Worm (Caenorhabditis elegans) whole organism, midembryonic: ENCODE results near the gene F39G3.4.

Experiments used
- T22C8.4 ChIP-seq: fragments of 200-800 bp; sonication (Bioruptor generic); IDR thresholded peaks from 2 replicates; pipeline ENCODE4 v1.3.6; 2022; ENCODE audit warnings: missing genetic modification characterization, missing compliant biosample characterization
- cog-1 ChIP-seq: sonication (generic microtip); optimal IDR thresholded peaks from 2 replicates; lab custom pipeline; 2016; ENCODE audit warnings: missing genetic modification characterization, missing compliant biosample characterization
- flt-1 ChIP-seq: fragments of 200-800 bp; sonication (Bioruptor generic); IDR thresholded peaks from 2 replicates; pipeline ENCODE4 v1.3.6; 2022; ENCODE audit warnings: missing genetic modification characterization, missing compliant biosample characterization
- klf-2 ChIP-seq: fragments of 200-800 bp; sonication (Bioruptor generic); conservative IDR thresholded peaks from 2 replicates; pipeline ENCODE4 v1.3.6; 2022; ENCODE audit warnings: missing genetic modification reagents, missing genetic modification characterization, missing compliant biosample characterization
- med-1 ChIP-seq: sonication (generic microtip); optimal IDR thresholded peaks from 2 replicates; lab custom pipeline; 2017; ENCODE audit warnings: missing genetic modification characterization, mild to moderate bottlenecking, missing compliant biosample characterization, antibody characterized with exemption, missing genetic modification reagents; ENCODE audit not compliant: insufficient read depth
- ref-1 ChIP-seq: fragments of 200-800 bp; sonication (Bioruptor generic); conservative IDR thresholded peaks from 2 replicates; pipeline ENCODE4 v1.3.6; 2022; ENCODE audit warnings: missing genetic modification reagents, missing genetic modification characterization, missing compliant biosample characterization
- ztf-29 ChIP-seq: fragments of 200-800 bp; sonication (Bioruptor generic); IDR thresholded peaks from 2 replicates; pipeline ENCODE4 v1.3.6; 2022; ENCODE audit warnings: missing genetic modification reagents, missing genetic modification characterization, missing compliant biosample characterization

DNA sequence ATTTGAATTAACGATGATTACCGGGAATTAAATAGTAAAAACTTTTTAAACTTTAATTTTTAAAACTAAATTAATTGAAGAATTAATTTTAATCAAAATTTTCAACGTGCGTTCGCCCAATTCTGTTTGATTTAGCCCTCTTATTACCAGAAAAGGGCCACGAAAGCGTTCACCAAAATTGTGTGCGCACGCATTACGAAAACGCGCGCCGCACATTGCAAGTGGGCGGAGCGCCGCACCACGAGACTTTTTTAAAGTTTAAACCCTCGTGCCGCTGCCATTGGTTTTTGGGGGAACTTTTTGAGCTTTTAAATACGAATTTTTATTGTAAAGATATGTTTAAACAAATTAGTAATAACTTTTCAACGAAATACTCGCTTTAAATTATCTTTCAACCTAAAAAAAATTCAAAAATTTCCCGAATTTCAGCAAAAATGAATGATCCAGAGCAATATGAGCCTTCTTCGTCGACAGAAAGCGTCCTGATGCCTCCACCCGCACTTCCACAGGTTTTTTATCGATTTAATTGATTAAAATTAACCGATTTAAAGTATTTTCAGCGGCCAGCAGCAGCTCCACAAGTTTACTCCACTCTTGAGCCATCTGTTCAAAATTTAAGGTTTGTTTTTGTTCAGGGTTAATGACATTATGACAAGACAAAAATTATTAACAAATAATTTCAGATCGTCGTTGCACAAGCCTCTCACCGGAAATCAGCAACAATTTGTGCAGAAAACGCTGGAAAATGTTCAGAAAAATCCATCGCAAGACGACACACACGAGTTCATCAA lies 37.7 kb upstream of the F39G3.4 start, which contains the start of gene taf-10:
- TF ChIP-seq flt-1 (no peak), med-1 (GFP tag; lab: Kevin White, UChicago) (no peak), cog-1 (tag; lab: Kevin White, UChicago) (no peak), ztf-29 (GFP tag; lab: Robert Waterston, UW) (no peak), ref-1 (no peak), klf-2 (GFP tag; lab: Robert Waterston, UW) (no peak), T22C8.4 (GFP tag; lab: Robert Waterston, UW) (no peak)
